Fruit fly (Drosophila melanogaster): ENCODE measurements around the gene CG45116.

The CG45116 gene

dm6 chr3L:22665110-22665509, 34.1 kb upstream of the CG45116 start (continued):
- no peak for TF ChIP-seq CG2202 (tag; optimal IDR thresholded peaks at IDR 0.05)
- TF ChIP-seq Side (GFP tag; optimal IDR thresholded peaks at IDR 0.05), result no peak
- peak; percentile 33 for TF ChIP-seq az2 (GFP tag; optimal IDR thresholded peaks at IDR 0.05)
- TF ChIP-seq CG8388 (GFP tag; optimal IDR thresholded peaks at IDR 0.05), result peak; percentile 22
- TF ChIP-seq Xrp1 (GFP tag; IDR thresholded peaks at IDR 0.05), result no peak
- TF ChIP-seq klu (GFP tag; IDR thresholded peaks at IDR 0.05), result no peak
- no peak for TF ChIP-seq nom (GFP tag; optimal IDR thresholded peaks at IDR 0.05)
- TF ChIP-seq CG6272 (GFP tag; IDR thresholded peaks at IDR 0.05), result no peak
- no peak for TF ChIP-seq knrl (GFP tag; IDR thresholded peaks at IDR 0.05; ENCODE audit: partially characterized antibody)
- no peak for TF ChIP-seq CG18011 (GFP tag; optimal IDR thresholded peaks at IDR 0.05)
- TF ChIP-seq HLH4C (GFP tag; IDR thresholded peaks at IDR 0.05; ENCODE audit: partially characterized antibody), result no peak
- no peak for TF ChIP-seq gfzf (GFP tag; optimal IDR thresholded peaks at IDR 0.05)
- no peak for TF ChIP-seq CG2712 (tag; optimal IDR thresholded peaks at IDR 0.05)
- no peak for TF ChIP-seq sr (GFP tag; IDR thresholded peaks at IDR 0.05)
- no peak for TF ChIP-seq CG3281 (GFP tag; optimal IDR thresholded peaks at IDR 0.05)
- TF ChIP-seq CG4282 (GFP tag; optimal IDR thresholded peaks at IDR 0.05), result no peak
- no peak for TF ChIP-seq vnd (GFP tag; IDR thresholded peaks at IDR 0.05; ENCODE audit: partially characterized antibody)
- TF ChIP-seq CG7786 (GFP tag; optimal IDR thresholded peaks at IDR 0.05), result no peak
- TF ChIP-seq E2f2 (GFP tag; IDR thresholded peaks at IDR 0.05), result no peak
- TF ChIP-seq GATAe (GFP tag; conservative IDR thresholded peaks at IDR 0.05), result no peak
- TF ChIP-seq CG31224 (GFP tag; IDR thresholded peaks at IDR 0.05), result no peak
- TF ChIP-seq HmgD (GFP tag; optimal IDR thresholded peaks at IDR 0.05), result no peak
- TF ChIP-seq Xbp1 (GFP tag; optimal IDR thresholded peaks at IDR 0.05), result peak; percentile 34
- TF ChIP-seq YL-1 (GFP tag; optimal IDR thresholded peaks at IDR 0.05), result no peak
- TF ChIP-seq Jarid2 (GFP tag; optimal IDR thresholded peaks at IDR 0.05), result no peak
- TF ChIP-seq hb (GFP tag; IDR thresholded peaks at IDR 0.05; ENCODE audit: partially characterized antibody), result no peak
- TF ChIP-seq CG6813 (GFP tag; optimal IDR thresholded peaks at IDR 0.05), result no peak
- TF ChIP-seq ssp (GFP tag; IDR thresholded peaks at IDR 0.05), result no peak
- TF ChIP-seq CG10543 (GFP tag; optimal IDR thresholded peaks at IDR 0.05), result no peak
- TF ChIP-seq CG3726 (GFP tag; IDR thresholded peaks at IDR 0.05), result 0 out of 3 replicates have a peak, but pooled peaks have one; percentile 27
- TF ChIP-seq unc-4 (GFP tag; IDR thresholded peaks at IDR 0.05; ENCODE audit: partially characterized antibody), result no peak
- no peak for TF ChIP-seq CG17568 (GFP tag; optimal IDR thresholded peaks at IDR 0.05)
- TF ChIP-seq sisA (GFP tag; IDR thresholded peaks at IDR 0.05), result peak; percentile 44; the same call in 1 of the 2 replicates
- TF ChIP-seq pum (GFP tag; optimal IDR thresholded peaks at IDR 0.05), result no peak
- TF ChIP-seq maf-S (GFP tag; optimal IDR thresholded peaks at IDR 0.05), result no peak
- no peak for TF ChIP-seq insv (GFP tag; optimal IDR thresholded peaks at IDR 0.05)
- no peak for TF ChIP-seq otp (GFP tag; IDR thresholded peaks at IDR 0.05)
- TF ChIP-seq ci (GFP tag; IDR thresholded peaks at IDR 0.05), result peak; percentile 61; the same call in 1 of the 3 replicates
- TF ChIP-seq Awh (GFP tag; IDR thresholded peaks at IDR 0.05), result no peak
- no peak for TF ChIP-seq CG32767 (GFP tag; IDR thresholded peaks at IDR 0.05)
- TF ChIP-seq pfk (GFP tag; optimal IDR thresholded peaks at IDR 0.05), result no peak
- TF ChIP-seq Myb (GFP tag; optimal IDR thresholded peaks at IDR 0.05), result no peak
- no peak for TF ChIP-seq corto (GFP tag; optimal IDR thresholded peaks at IDR 0.05)
- TF ChIP-seq CG4820 (GFP tag; optimal IDR thresholded peaks at IDR 0.05), result peak; percentile 37
- TF ChIP-seq sd (tag; optimal IDR thresholded peaks at IDR 0.05), result no peak
- TF ChIP-seq CG10959 (GFP tag; IDR thresholded peaks at IDR 0.05), result no peak
- TF ChIP-seq D19A (tag; optimal IDR thresholded peaks at IDR 0.05), result peak; percentile 17
- no peak for TF ChIP-seq exex (tag; optimal IDR thresholded peaks at IDR 0.05)
- TF ChIP-seq CG11695 (GFP tag; IDR thresholded peaks at IDR 0.05), result no peak
- TF ChIP-seq CG15696 (tag; optimal IDR thresholded peaks at IDR 0.05), result no peak
- no peak for TF ChIP-seq phol (tag; optimal IDR thresholded peaks at IDR 0.05)
- no peak for TF ChIP-seq Sin3A (optimal IDR thresholded peaks at IDR 0.05)
